Fruit fly (Drosophila melanogaster) whole organism, prepupa: ENCODE measurements around the gene ChT.

Experiments
- CG11294 ChIP-seq: fragments of 200-800 bp; sonication (Bioruptor generic); IDR thresholded peaks from 2 replicates; pipeline ENCODE4 v1.3.6; 2022; ENCODE audit warnings: missing biosample characterization, missing genetic modification characterization
- CG1621 ChIP-seq: fragments of 200-800 bp; sonication (Bioruptor generic); optimal IDR thresholded peaks from 3 replicates; lab custom pipeline; 2018; ENCODE audit warnings: missing biosample characterization, mild to moderate bottlenecking, missing genetic modification characterization
- CG6163 ChIP-seq: fragments of 200-800 bp; sonication (Bioruptor generic); IDR thresholded peaks from 3 replicates; pipeline ENCODE4 v1.3.6; 2022; ENCODE audit warnings: missing biosample characterization, missing genetic modification characterization
- Ets21C ChIP-seq: fragments of 200-800 bp; sonication (Bioruptor generic); optimal IDR thresholded peaks from 3 replicates; lab custom pipeline; 2016; ENCODE audit warnings: missing biosample characterization, missing genetic modification characterization

DNA sequence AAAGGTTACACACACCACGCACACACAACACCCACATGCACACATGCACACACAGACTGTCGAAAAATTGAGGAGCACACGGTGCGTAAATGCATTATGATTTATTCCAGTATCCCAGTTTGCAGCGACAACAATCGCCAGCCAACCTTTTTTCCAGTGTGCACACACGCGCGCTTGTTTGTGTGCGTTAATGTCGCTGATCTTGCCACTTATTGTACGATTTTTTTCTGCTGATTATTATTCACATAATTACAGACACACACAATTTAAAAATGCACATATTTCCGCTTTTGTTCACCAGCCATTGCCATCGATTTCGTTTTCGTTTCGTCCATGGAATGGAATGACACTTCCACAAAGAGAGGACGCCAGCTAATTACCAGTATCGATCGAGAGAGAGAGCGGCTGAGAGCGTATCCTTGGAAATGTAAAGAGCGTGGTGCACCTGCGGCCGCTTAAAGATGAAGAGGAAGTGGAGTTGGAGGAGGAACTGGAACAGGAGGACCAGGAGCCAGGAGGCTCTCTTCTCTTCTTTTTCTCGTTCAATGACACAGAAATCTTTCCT is 21.9 kb upstream of the ChT start:
- TF ChIP-seq CG1621 (no peak), Ets21C (GFP tag; lab: Kevin White, UChicago) (no peak), CG11294 (GFP tag; lab: Robert Waterston, UW) (no peak), CG6163 (peak; percentile 18; the same call in 1 of the 3 replicates)
